Fruit fly (Drosophila melanogaster) whole organism, embryonic: ENCODE results near the gene CG4982.

ENCODE experiments used
- Antp ChIP-seq: fragments of 200-800 bp; sonication (Bioruptor generic); optimal IDR thresholded peaks from 3 replicates; lab custom pipeline; 2016; ENCODE audit warnings: missing biosample characterization, missing genetic modification characterization
- CG11247 ChIP-seq: fragments of 200-800 bp; sonication (Bioruptor generic); IDR thresholded peaks from 2 replicates; pipeline ENCODE4 v1.3.6; 2022; ENCODE audit warnings: missing biosample characterization, missing genetic modification characterization
- CG11456 ChIP-seq: fragments of 200-800 bp; sonication (Bioruptor generic); IDR thresholded peaks from 3 replicates; pipeline ENCODE4 v1.3.6; 2022; ENCODE audit warnings: missing biosample characterization, missing genetic modification characterization
- CG11695 ChIP-seq: fragments of 200-800 bp; sonication (Bioruptor generic); IDR thresholded peaks from 3 replicates; pipeline ENCODE4 v1.3.6; 2022; ENCODE audit warnings: missing biosample characterization, missing genetic modification characterization
- CG12769 ChIP-seq: fragments of 200-800 bp; sonication (Bioruptor generic); optimal IDR thresholded peaks from 2 replicates; lab custom pipeline; 2019; ENCODE audit warnings: missing biosample characterization, mild to moderate bottlenecking, missing genetic modification characterization, moderate library complexity
- CG13894 ChIP-seq: fragments of 200-800 bp; sonication (Bioruptor generic); optimal IDR thresholded peaks from 3 replicates; lab custom pipeline; 2018; ENCODE audit warnings: missing biosample characterization, mild to moderate bottlenecking, missing genetic modification characterization, moderate library complexity
- CG14014 ChIP-seq: fragments of 200-800 bp; sonication (Bioruptor generic); IDR thresholded peaks from 2 replicates; pipeline ENCODE4 v1.3.6; 2022; ENCODE audit warnings: missing biosample characterization, missing genetic modification characterization
- CG15269 ChIP-seq: fragments of 200-800 bp; sonication (Bioruptor generic); optimal IDR thresholded peaks from 2 replicates; lab custom pipeline; 2018; ENCODE audit warnings: missing biosample characterization, mild to moderate bottlenecking, missing genetic modification characterization, moderate library complexity
- CG15514 ChIP-seq: fragments of 200-800 bp; sonication (Bioruptor generic); optimal IDR thresholded peaks from 3 replicates; lab custom pipeline; 2017; ENCODE audit warnings: missing biosample characterization, missing genetic modification characterization, mild to moderate bottlenecking, moderate library complexity, missing genetic modification reagents
- CG2678 ChIP-seq: fragments of 200-800 bp; sonication (Bioruptor generic); optimal IDR thresholded peaks from 3 replicates; lab custom pipeline; 2019; ENCODE audit warnings: missing biosample characterization, mild to moderate bottlenecking, missing genetic modification characterization, moderate library complexity
- CG2712 ChIP-seq: fragments of 200-800 bp; optimal IDR thresholded peaks from 3 replicates; lab custom pipeline; 2019; ENCODE audit warnings: missing biosample characterization, mild to moderate bottlenecking, missing genetic modification characterization, moderate library complexity
- CG30403 ChIP-seq: fragments of 200-800 bp; sonication (Bioruptor generic); optimal IDR thresholded peaks from 3 replicates; lab custom pipeline; 2016; ENCODE audit warnings: missing biosample characterization, missing genetic modification characterization
- CG31224 ChIP-seq: fragments of 200-800 bp; sonication (Bioruptor generic); IDR thresholded peaks from 2 replicates; pipeline ENCODE4 v1.3.6; 2022; ENCODE audit warnings: missing biosample characterization, missing genetic modification characterization
- CG32532 ChIP-seq: fragments of 200-800 bp; sonication (Bioruptor generic); IDR thresholded peaks from 2 replicates; pipeline ENCODE4 v1.3.6; 2022; ENCODE audit warnings: missing biosample characterization, missing genetic modification characterization
- CG3281 ChIP-seq: fragments of 200-800 bp; sonication (Bioruptor generic); optimal IDR thresholded peaks from 3 replicates; lab custom pipeline; 2017; ENCODE audit warnings: missing biosample characterization, mild to moderate bottlenecking, missing genetic modification characterization
- CG34224 ChIP-seq: fragments of 200-800 bp; sonication (Bioruptor generic); IDR thresholded peaks from 3 replicates; pipeline ENCODE4 v1.3.6; 2022; ENCODE audit warnings: missing biosample characterization, missing genetic modification characterization; ENCODE audit not compliant: partially characterized antibody
- CG34422 ChIP-seq: fragments of 200-800 bp; sonication (Bioruptor generic); IDR thresholded peaks from 3 replicates; pipeline ENCODE4 v1.3.6; 2022; ENCODE audit warnings: missing biosample characterization, missing genetic modification characterization
- CG3847 ChIP-seq: fragments of 200-800 bp; sonication (Bioruptor generic); IDR thresholded peaks from 2 replicates; pipeline ENCODE4 v1.3.6; 2022; ENCODE audit warnings: missing biosample characterization, missing genetic modification characterization
- CG43689 ChIP-seq: fragments of 200-800 bp; sonication (Bioruptor generic); IDR thresholded peaks from 2 replicates; pipeline ENCODE4 v1.3.6; 2022; ENCODE audit warnings: missing biosample characterization, missing genetic modification characterization
- CG7372 ChIP-seq: fragments of 200-800 bp; sonication (Bioruptor generic); IDR thresholded peaks from 2 replicates; pipeline ENCODE4 v1.3.6; 2022; ENCODE audit warnings: missing biosample characterization, missing genetic modification characterization
- CG9215 ChIP-seq: fragments of 200-800 bp; sonication (Bioruptor generic); IDR thresholded peaks from 2 replicates; pipeline ENCODE4 v1.3.6; 2022; ENCODE audit warnings: missing biosample characterization, missing genetic modification characterization
- CG9797 ChIP-seq: fragments of 200-800 bp; sonication (Bioruptor generic); optimal IDR thresholded peaks from 3 replicates; lab custom pipeline; 2018; ENCODE audit warnings: missing biosample characterization, mild to moderate bottlenecking, missing genetic modification characterization
- CG9932 ChIP-seq: fragments of 200-800 bp; sonication (Bioruptor generic); IDR thresholded peaks from 2 replicates; pipeline ENCODE4 v1.3.6; 2022; ENCODE audit warnings: missing biosample characterization, missing genetic modification characterization
- E2f2 ChIP-seq: fragments of 200-800 bp; sonication (Bioruptor generic); IDR thresholded peaks from 2 replicates; pipeline ENCODE4 v1.3.6; 2022; ENCODE audit warnings: missing biosample characterization, missing genetic modification characterization
- Fer3 ChIP-seq: fragments of 200-800 bp; sonication (Bioruptor generic); optimal IDR thresholded peaks from 2 replicates; lab custom pipeline; 2018; ENCODE audit warnings: missing biosample characterization, mild to moderate bottlenecking, missing genetic modification characterization, moderate library complexity
- H2.0 ChIP-seq: fragments of 200-800 bp; sonication (Bioruptor generic); IDR thresholded peaks from 2 replicates; pipeline ENCODE4 v1.3.6; 2022; ENCODE audit warnings: missing biosample characterization, missing genetic modification characterization
- Hr3 ChIP-seq: fragments of 200-800 bp; sonication (Bioruptor generic); optimal IDR thresholded peaks from 3 replicates; lab custom pipeline; 2016; ENCODE audit warnings: missing biosample characterization, missing genetic modification characterization
- Med ChIP-seq: fragments of 200-800 bp; sonication (Bioruptor generic); peaks from one replicate; lab custom pipeline; 2016; ENCODE audit warnings: missing biosample characterization, missing genetic modification characterization, mild to moderate bottlenecking, inconsistent platforms, moderate library complexity
- NC2β ChIP-seq: fragments of 200-800 bp; sonication (Bioruptor generic); optimal IDR thresholded peaks from 2 replicates; lab custom pipeline; 2016; ENCODE audit warnings: missing biosample characterization, missing genetic modification characterization
- Ptx1 ChIP-seq: fragments of 200-800 bp; sonication (Bioruptor generic); IDR thresholded peaks from 2 replicates; pipeline ENCODE4 v1.3.6; 2022; ENCODE audit warnings: missing biosample characterization, missing genetic modification characterization
- Rfx ChIP-seq: fragments of 200-800 bp; sonication (Bioruptor generic); IDR thresholded peaks from 2 replicates; pipeline ENCODE4 v1.3.6; 2022; ENCODE audit warnings: missing biosample characterization, missing genetic modification characterization
- Trl ChIP-seq, 3 experiments: fragments of >200 bp in 2 of 3; fragments of 200-800 bp in 1 of 3; sonication (Bioruptor generic) in 1 of 3; optimal IDR thresholded peaks; 2 replicates in 1 of 3; 3 replicates in 2 of 3; lab custom pipeline; 2016 to 2017; ENCODE audit warnings: missing biosample characterization in 1 of 3, missing genetic modification characterization in 1 of 3
- YL-1 ChIP-seq: fragments of 200-800 bp; sonication (Bioruptor generic); optimal IDR thresholded peaks from 3 replicates; lab custom pipeline; 2017; ENCODE audit warnings: missing biosample characterization, mild to moderate bottlenecking, missing genetic modification characterization
- ara ChIP-seq: fragments of 200-800 bp; sonication (Bioruptor generic); IDR thresholded peaks from 2 replicates; pipeline ENCODE4 v1.3.6; 2022; ENCODE audit warnings: missing biosample characterization, missing genetic modification characterization
- cas ChIP-seq: fragments of 200-800 bp; sonication (Bioruptor generic); IDR thresholded peaks from 2 replicates; pipeline ENCODE4 v1.3.6; 2022; ENCODE audit warnings: missing biosample characterization, missing genetic modification characterization
- caup ChIP-seq: fragments of 200-800 bp; sonication (Bioruptor generic); optimal IDR thresholded peaks from 3 replicates; lab custom pipeline; 2017; ENCODE audit warnings: missing biosample characterization, mild to moderate bottlenecking, missing genetic modification characterization, moderate library complexity; ENCODE audit not compliant: severe bottlenecking
- chinmo ChIP-seq: fragments of 200-800 bp; sonication (Bioruptor generic); IDR thresholded peaks from 4 replicates; pipeline ENCODE4 v1.3.6; 2022; ENCODE audit warnings: missing biosample characterization, missing genetic modification characterization; ENCODE audit not compliant: partially characterized antibody
- her ChIP-seq: fragments of 200-800 bp; sonication (Bioruptor generic); optimal IDR thresholded peaks from 2 replicates; lab custom pipeline; 2016; ENCODE audit warnings: missing biosample characterization, missing genetic modification characterization
- lab ChIP-seq: fragments of 200-800 bp; sonication (Bioruptor generic); optimal IDR thresholded peaks from 3 replicates; lab custom pipeline; 2017; ENCODE audit warnings: missing biosample characterization, missing genetic modification characterization, mild to moderate bottlenecking, moderate library complexity, missing genetic modification reagents
- lmd ChIP-seq: fragments of 200-800 bp; sonication (Bioruptor generic); IDR thresholded peaks from 2 replicates; pipeline ENCODE4 v1.3.6; 2022; ENCODE audit warnings: missing biosample characterization, missing genetic modification characterization
- nmo ChIP-seq: fragments of 200-800 bp; sonication (Bioruptor generic); optimal IDR thresholded peaks from 2 replicates; lab custom pipeline; 2018; ENCODE audit warnings: missing biosample characterization, mild to moderate bottlenecking, missing genetic modification characterization, moderate library complexity
- pho ChIP-seq: fragments of 200-800 bp; sonication (Bioruptor generic); optimal IDR thresholded peaks from 2 replicates; lab custom pipeline; 2016; ENCODE audit warnings: missing biosample characterization, missing genetic modification characterization
- ranshi ChIP-seq: fragments of 200-800 bp; sonication (Bioruptor generic); IDR thresholded peaks from 2 replicates; pipeline ENCODE4 v1.3.6; 2022; ENCODE audit warnings: missing biosample characterization, missing genetic modification characterization
- row ChIP-seq: fragments of 200-800 bp; sonication (Bioruptor generic); IDR thresholded peaks from 3 replicates; pipeline ENCODE4 v1.3.6; 2022; ENCODE audit warnings: missing biosample characterization, missing genetic modification characterization
- sens ChIP-seq: fragments of 200-800 bp; sonication (Bioruptor generic); peaks from one replicate; lab custom pipeline; 2016; ENCODE audit warnings: missing biosample characterization, missing genetic modification characterization
- sens-2 ChIP-seq: fragments of 200-800 bp; sonication (Bioruptor generic); IDR thresholded peaks from 2 replicates; pipeline ENCODE4 v1.3.6; 2022; ENCODE audit warnings: missing biosample characterization, missing genetic modification characterization
- sisA ChIP-seq: fragments of 200-800 bp; sonication (Bioruptor generic); IDR thresholded peaks from 2 replicates; pipeline ENCODE4 v1.3.6; 2022; ENCODE audit warnings: missing biosample characterization, missing genetic modification characterization
- sob ChIP-seq: fragments of 200-800 bp; sonication (Bioruptor generic); IDR thresholded peaks from 2 replicates; pipeline ENCODE4 v1.3.6; 2022; ENCODE audit warnings: missing biosample characterization, missing genetic modification characterization
- unpg ChIP-seq: fragments of 200-800 bp; sonication (Bioruptor generic); optimal IDR thresholded peaks from 3 replicates; lab custom pipeline; 2018; ENCODE audit warnings: missing biosample characterization, mild to moderate bottlenecking, missing genetic modification characterization, moderate library complexity
- vvl ChIP-seq: fragments of 200-800 bp; sonication (Bioruptor generic); IDR thresholded peaks from 2 replicates; pipeline ENCODE4 v1.3.6; 2022; ENCODE audit warnings: missing biosample characterization, missing genetic modification characterization

CG4982 gene

DNA sequence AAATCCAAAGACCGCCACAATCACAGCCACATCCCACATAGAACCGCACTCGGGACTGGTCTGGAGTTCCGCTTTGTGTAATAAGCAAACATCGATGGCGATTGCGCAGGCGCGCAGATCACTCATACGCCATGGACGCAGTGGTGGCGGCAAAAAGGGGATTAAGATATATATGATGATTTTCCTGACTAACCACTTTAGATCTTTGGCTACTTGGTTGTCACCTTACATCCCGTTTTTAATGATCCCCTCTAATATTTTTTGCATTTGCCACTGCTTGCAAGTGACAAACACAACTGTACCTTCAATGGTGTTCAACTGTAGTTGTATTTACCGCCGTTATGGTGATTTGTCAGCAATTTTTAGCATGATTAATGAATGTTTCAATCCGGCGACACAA lies 8.7 kb downstream of the CG4982 start (continued):
- TF ChIP-seq pho (GFP tag; lab: Kevin White, UChicago) (peak; percentile 4), CG15514 (GFP tag; lab: Kevin White, UChicago) (peak; percentile 23), vvl (GFP tag; lab: Robert Waterston, UW) (no peak; the same call in 1 of the 2 replicates), H2.0 (peak; percentile 49; the same call in 1 of the 2 replicates), CG9797 (GFP tag; lab: Kevin White, UChicago) (no peak), Trl (optimal IDR thresholded peaks at IDR 0.05; lab: Kevin White, UChicago) (no peak), Trl (GFP tag; optimal IDR thresholded peaks at IDR 0.05; lab: Kevin White, UChicago) (peak; percentile 38), nmo (GFP tag; lab: Kevin White, UChicago) (no peak), CG31224 (0 out of 2 replicates have a peak, but pooled peaks have one; percentile 20), sob (GFP tag; lab: Robert Waterston, UW) (peak; percentile 46; the same call in 1 of the 2 replicates), CG11247 (peak; percentile 49), CG9215 (GFP tag; lab: Robert Waterston, UW) (peak; percentile 42), ara (0 out of 2 replicates have a peak, but pooled peaks have one; percentile 14), Ptx1 (GFP tag; lab: Robert Waterston, UW) (0 out of 2 replicates have a peak, but pooled peaks have one; percentile 13), YL-1 (no peak), row (GFP tag; lab: Robert Waterston, UW) (peak; percentile 40; the same call in 1 of the 3 replicates), Med (GFP tag; lab: Kevin White, UChicago) (peak; percentile 86), CG9932 (GFP tag; lab: Robert Waterston, UW) (peak; percentile 75), lmd (peak; percentile 39; the same call in 1 of the 2 replicates), ranshi (GFP tag; lab: Robert Waterston, UW) (0 out of 2 replicates have a peak, but pooled peaks have one; percentile 29), CG15269 (tag; lab: Kevin White, UChicago) (peak; percentile 10), CG2678 (tag; lab: Kevin White, UChicago) (no peak), E2f2 (no peak), CG34224 (GFP tag; lab: Robert Waterston, UW) (no peak), Antp (GFP tag; lab: Kevin White, UChicago) (peak; percentile 5), Rfx (GFP tag; lab: Robert Waterston, UW) (peak; percentile 71), sens-2 (no peak), unpg (peak; percentile 20), CG34422 (GFP tag; lab: Robert Waterston, UW) (no peak), CG11695 (GFP tag; lab: Robert Waterston, UW) (no peak), Fer3 (tag; lab: Kevin White, UChicago) (peak; percentile 2), sisA (GFP tag; lab: Robert Waterston, UW) (peak; percentile 21; the same call in 1 of the 2 replicates), Hr3 (GFP tag; lab: Kevin White, UChicago) (no peak), her (GFP tag; lab: Kevin White, UChicago) (peak; percentile 40), CG3847 (GFP tag; lab: Robert Waterston, UW) (peak; percentile 26; the same call in 1 of the 2 replicates), CG14014 (GFP tag; lab: Robert Waterston, UW) (peak; percentile 37; the same call in 1 of the 2 replicates), caup (peak; percentile 11), CG12769 (peak; percentile 54), CG2712 (tag; lab: Kevin White, UChicago) (no peak), CG30403 (GFP tag; lab: Kevin White, UChicago) (peak; percentile 38), CG11456 (GFP tag; lab: Robert Waterston, UW) (0 out of 3 replicates have a peak, but pooled peaks have one; percentile 50), CG32532 (GFP tag; lab: Robert Waterston, UW) (0 out of 2 replicates have a peak, but pooled peaks have one; percentile 6), lab (GFP tag; lab: Kevin White, UChicago) (peak; percentile 72), NC2β (GFP tag; lab: Kevin White, UChicago) (no peak), CG13894 (no peak), sens (no peak), CG43689 (GFP tag; lab: Robert Waterston, UW) (no peak), CG7372 (GFP tag; lab: Robert Waterston, UW) (0 out of 2 replicates have a peak, but pooled peaks have one; percentile 11), CG3281 (GFP tag; lab: Kevin White, UChicago) (peak; percentile 27), cas (no peak), chinmo (GFP tag; lab: Robert Waterston, UW) (0 out of 4 replicates have a peak, but pooled peaks have one; percentile 24)
